Worm (Caenorhabditis elegans) whole organism, L4 larva: Measurements from ENCODE around the gene C27A2.7.

ENCODE experiments used
- F44E2.7 ChIP-seq: fragments of 200-800 bp; sonication (Bioruptor generic); IDR thresholded peaks from 2 replicates; pipeline ENCODE4 v2.1.2; 2022; ENCODE audit warnings: missing genetic modification characterization, missing compliant biosample characterization
- F49E8.2 ChIP-seq: sonication (generic microtip); optimal IDR thresholded peaks from 2 replicates; lab custom pipeline; 2016; ENCODE audit warnings: missing compliant biosample characterization, mild to moderate bottlenecking, missing genetic modification characterization, borderline replicate concordance
- Y105C5A.15 ChIP-seq: fragments of 200-800 bp; sonication (Bioruptor generic); IDR thresholded peaks from 2 replicates; pipeline ENCODE4 v1.3.6; 2022; ENCODE audit warnings: missing genetic modification characterization, missing compliant biosample characterization
- Y48G9A.11 ChIP-seq: fragments of 200-800 bp; sonication (Bioruptor generic); IDR thresholded peaks from 2 replicates; pipeline ENCODE4 v1.3.6; 2022; ENCODE audit warnings: missing genetic modification reagents, missing genetic modification characterization, missing compliant biosample characterization
- ZK337.2 ChIP-seq: fragments of 200-800 bp; sonication (Bioruptor generic); IDR thresholded peaks from 2 replicates; pipeline ENCODE4 v1.3.6; 2022; ENCODE audit warnings: missing genetic modification reagents, missing genetic modification characterization, missing compliant biosample characterization
- ZK546.5 ChIP-seq, 2 experiments: sonication (generic microtip); optimal IDR thresholded peaks; 2 replicates each; lab custom pipeline; 2017; ENCODE audit warnings: missing biosample characterization in 2 of 2, missing genetic modification characterization in 2 of 2
- arid-1 ChIP-seq: fragments of 200-800 bp; sonication (Bioruptor generic); conservative IDR thresholded peaks from 2 replicates; pipeline ENCODE4 v1.3.6; 2022; ENCODE audit warnings: missing genetic modification reagents, missing genetic modification characterization, missing compliant biosample characterization
- ceh-44 ChIP-seq: fragments of 200-800 bp; sonication (Bioruptor generic); IDR thresholded peaks from 2 replicates; pipeline ENCODE4 v1.3.6; 2022; ENCODE audit warnings: missing genetic modification reagents, missing genetic modification characterization, missing compliant biosample characterization
- daf-12 ChIP-seq: fragments of 150-350 bp; optimal IDR thresholded peaks from 2 replicates; lab custom pipeline; 2014; ENCODE audit warnings: missing biosample characterization, missing genetic modification reagents, missing genetic modification characterization
- daf-16 ChIP-seq, 3 experiments: sonication (generic microtip); optimal IDR thresholded peaks; 2 replicates each; lab custom pipeline; 2016 to 2017; ENCODE audit warnings: missing genetic modification characterization in 3 of 3, missing genetic modification reagents in 3 of 3, mild to moderate bottlenecking in 2 of 3, missing compliant biosample characterization in 2 of 3, missing biosample characterization in 1 of 3, moderate library complexity in 1 of 3
- dmd-8 ChIP-seq: fragments of 200-800 bp; sonication (Bioruptor generic); IDR thresholded peaks from 2 replicates; pipeline ENCODE4 v1.3.6; 2022; ENCODE audit warnings: missing genetic modification characterization, missing compliant biosample characterization
- dve-1 ChIP-seq: sonication (generic microtip); optimal IDR thresholded peaks from 2 replicates; lab custom pipeline; 2017; ENCODE audit warnings: antibody characterized with exemption, mild to moderate bottlenecking, missing genetic modification characterization, missing compliant biosample characterization; ENCODE audit not compliant: insufficient read depth
- fkh-10 ChIP-seq: fragments of 150-350 bp; optimal IDR thresholded peaks from 2 replicates; lab custom pipeline; 2014; ENCODE audit warnings: missing biosample characterization, missing genetic modification reagents, missing genetic modification characterization
- hif-1 ChIP-seq, 2 experiments: sonication (generic microtip); optimal IDR thresholded peaks; 2 replicates each; lab custom pipeline; 2016 to 2017; ENCODE audit warnings: missing compliant biosample characterization in 2 of 2, missing genetic modification characterization in 2 of 2, missing genetic modification reagents in 2 of 2, missing genotype in 2 of 2, mild to moderate bottlenecking in 1 of 2
- hlh-30 ChIP-seq: sonication (generic microtip); optimal IDR thresholded peaks from 2 replicates; lab custom pipeline; 2017; ENCODE audit warnings: antibody characterized with exemption, mild to moderate bottlenecking, missing genetic modification characterization, missing compliant biosample characterization; ENCODE audit not compliant: insufficient read depth
- hmg-1.1 ChIP-seq: fragments of 200-800 bp; sonication (Bioruptor generic); IDR thresholded peaks from 2 replicates; pipeline ENCODE4 v1.3.6; 2022; ENCODE audit warnings: missing genetic modification reagents, missing genetic modification characterization, missing compliant biosample characterization
- lin-15B ChIP-seq: fragments of 150-350 bp; sonication (generic microtip); optimal IDR thresholded peaks from 3 replicates; lab custom pipeline; 2014; ENCODE audit warnings: missing biosample characterization, missing genetic modification characterization
- lir-3 ChIP-seq: sonication (generic microtip); optimal IDR thresholded peaks from 2 replicates; lab custom pipeline; 2016; ENCODE audit warnings: mild to moderate bottlenecking, missing genetic modification characterization, missing compliant biosample characterization
- madf-9 ChIP-seq: fragments of 200-800 bp; sonication (Bioruptor generic); conservative IDR thresholded peaks from 2 replicates; pipeline ENCODE4 v1.3.6; 2022; ENCODE audit warnings: missing genetic modification reagents, missing genetic modification characterization, missing compliant biosample characterization
- mes-2 ChIP-seq: sonication (generic microtip); optimal IDR thresholded peaks from 2 replicates; lab custom pipeline; 2016; ENCODE audit warnings: missing genotype, mild to moderate bottlenecking, missing genetic modification characterization, missing compliant biosample characterization; ENCODE audit not compliant: poor library complexity, severe bottlenecking
- mxl-2 ChIP-seq: fragments of 200-800 bp; sonication (Bioruptor generic); conservative IDR thresholded peaks from 2 replicates; pipeline ENCODE4 v1.3.6; 2022; ENCODE audit warnings: missing genetic modification reagents, missing genetic modification characterization, missing compliant biosample characterization
- mxl-3 ChIP-seq: fragments of 200-800 bp; sonication (Bioruptor generic); optimal IDR thresholded peaks from 2 replicates; lab custom pipeline; 2018; ENCODE audit warnings: mild to moderate bottlenecking, missing genetic modification characterization, missing compliant biosample characterization
- nhr-10 ChIP-seq: fragments of 150-350 bp; optimal IDR thresholded peaks from 2 replicates; lab custom pipeline; 2014; ENCODE audit warnings: missing biosample characterization, missing genetic modification characterization
- nhr-102 ChIP-seq: sonication (generic microtip); optimal IDR thresholded peaks from 2 replicates; lab custom pipeline; 2016; ENCODE audit warnings: mild to moderate bottlenecking, missing genetic modification characterization, moderate library complexity, missing compliant biosample characterization
- nhr-25 ChIP-seq: sonication (generic microtip); optimal IDR thresholded peaks from 2 replicates; lab custom pipeline; 2017; ENCODE audit warnings: missing genetic modification characterization, mild to moderate bottlenecking, missing compliant biosample characterization, antibody characterized with exemption, moderate library complexity, borderline replicate concordance; ENCODE audit not compliant: insufficient read depth
- nhr-48 ChIP-seq: sonication (generic microtip); optimal IDR thresholded peaks from 2 replicates; lab custom pipeline; 2016; ENCODE audit warnings: mild to moderate bottlenecking, missing genetic modification characterization, missing compliant biosample characterization
- nhr-6 ChIP-seq: fragments of 150-350 bp; optimal IDR thresholded peaks from 2 replicates; lab custom pipeline; 2014; ENCODE audit warnings: missing biosample characterization, missing genetic modification characterization
- nhr-76 ChIP-seq: fragments of 150-350 bp; optimal IDR thresholded peaks from 2 replicates; lab custom pipeline; 2014; ENCODE audit warnings: missing biosample characterization, missing genetic modification characterization
- php-3 ChIP-seq: fragments of 200-800 bp; sonication (Bioruptor generic); IDR thresholded peaks from 2 replicates; pipeline ENCODE4 v1.3.6; 2022; ENCODE audit warnings: missing genetic modification reagents, missing genetic modification characterization, missing compliant biosample characterization
- pqm-1 ChIP-seq: sonication (generic microtip); optimal IDR thresholded peaks from 2 replicates; lab custom pipeline; 2017; ENCODE audit warnings: missing biosample characterization, missing genetic modification characterization
- rbr-2 ChIP-seq: sonication (generic microtip); optimal IDR thresholded peaks from 2 replicates; lab custom pipeline; 2016; ENCODE audit warnings: missing genotype, missing genetic modification characterization, missing compliant biosample characterization
- spr-3 ChIP-seq: fragments of 200-800 bp; sonication (Bioruptor generic); optimal IDR thresholded peaks from 2 replicates; lab custom pipeline; 2018; ENCODE audit warnings: mild to moderate bottlenecking, missing genetic modification characterization, missing compliant biosample characterization
- tag-97 ChIP-seq: fragments of 200-800 bp; sonication (Bioruptor generic); IDR thresholded peaks from 2 replicates; pipeline ENCODE4 v1.3.6; 2022; ENCODE audit warnings: missing genetic modification characterization, missing compliant biosample characterization
- unc-130 ChIP-seq: sonication (generic microtip); optimal IDR thresholded peaks from 2 replicates; lab custom pipeline; 2016; ENCODE audit warnings: missing genetic modification reagents, missing genetic modification characterization, missing compliant biosample characterization
- unc-62 ChIP-seq, 3 experiments: fragments of 150-350 bp in 1 of 3; sonication (generic microtip); optimal IDR thresholded peaks in 2 of 3; peaks in 1 of 3; 1 replicate in 1 of 3; 2 replicates in 2 of 3; lab custom pipeline; 2014 to 2017; ENCODE audit warnings: missing biosample characterization in 3 of 3, missing genetic modification characterization in 3 of 3, missing genetic modification reagents in 3 of 3, missing genotype in 1 of 3
- zip-2 ChIP-seq: fragments of 150-350 bp; optimal IDR thresholded peaks from 2 replicates; lab custom pipeline; 2014; ENCODE audit warnings: missing biosample characterization, missing genetic modification characterization
- ztf-11 ChIP-seq: fragments of 150-350 bp; optimal IDR thresholded peaks from 2 replicates; lab custom pipeline; 2014; ENCODE audit warnings: missing biosample characterization, missing genetic modification characterization

The C27A2.7 gene

ce11 chrII:5092362-5093281, 21.5 kb upstream of the C27A2.7 start, which contains the start of gene C04G6.2 (continued):
- no peak for TF ChIP-seq arid-1 (GFP tag; lab: Robert Waterston, UW)
- TF ChIP-seq Y105C5A.15, result no peak
- no peak for TF ChIP-seq hif-1 (tag; optimal IDR thresholded peaks at IDR 0.05; lab: Kevin White, UChicago)
- no peak for TF ChIP-seq spr-3
- TF ChIP-seq ZK337.2 (GFP tag; lab: Robert Waterston, UW), result no peak
- no peak for TF ChIP-seq madf-9 (GFP tag; lab: Robert Waterston, UW)
- peak in 1 of 2 experiments; percentile 3 for TF ChIP-seq daf-16 (GFP tag; optimal IDR thresholded peaks at IDR 0.05; lab: Kevin White, UChicago)
- TF ChIP-seq daf-16 (tag; optimal IDR thresholded peaks at IDR 0.05; lab: Kevin White, UChicago), result peak; percentile 81
- no peak for TF ChIP-seq nhr-25 (tag; lab: Kevin White, UChicago)
- TF ChIP-seq nhr-10 (tag; lab: Kevin White, UChicago), result no peak
- peak; percentile 59 for TF ChIP-seq dve-1 (tag; lab: Kevin White, UChicago)
- no peak for TF ChIP-seq F44E2.7 (GFP tag; lab: Robert Waterston, UW)
- TF ChIP-seq F49E8.2 (tag; lab: Kevin White, UChicago), result no peak
- TF ChIP-seq mxl-2 (GFP tag; lab: Robert Waterston, UW), result no peak
- no peak for TF ChIP-seq daf-12 (tag; lab: Kevin White, UChicago)
- TF ChIP-seq Y48G9A.11 (GFP tag; lab: Robert Waterston, UW), result no peak
- TF ChIP-seq hmg-1.1 (GFP tag; lab: Robert Waterston, UW), result 0 out of 2 replicates have a peak, but pooled peaks have one; percentile 38
- TF ChIP-seq ceh-44, result no peak
- no peak for TF ChIP-seq tag-97 (GFP tag; lab: Robert Waterston, UW)
- TF ChIP-seq rbr-2, result peak; percentile 40
- TF ChIP-seq lin-15B (tag; lab: Kevin White, UChicago), result no peak
- peak; percentile 71 for TF ChIP-seq mes-2 (tag; lab: Kevin White, UChicago)
- peak; percentile 36 for TF ChIP-seq mxl-3
- peak; percentile 64 for TF ChIP-seq pqm-1 (tag; lab: Kevin White, UChicago)
- no peak for TF ChIP-seq nhr-102 (tag; lab: Kevin White, UChicago)
- TF ChIP-seq nhr-6, result peak; percentile 49
- no peak for TF ChIP-seq php-3 (GFP tag; lab: Robert Waterston, UW)
- TF ChIP-seq dmd-8 (GFP tag; lab: Robert Waterston, UW), result no peak
- TF ChIP-seq ZK546.5 (tag; optimal IDR thresholded peaks at IDR 0.05; lab: Kevin White, UChicago), result no peak
- no peak for TF ChIP-seq lir-3
- TF ChIP-seq zip-2, result no peak
- peak; percentile 80 for TF ChIP-seq hlh-30 (tag; lab: Kevin White, UChicago)
- TF ChIP-seq nhr-76 (tag; lab: Kevin White, UChicago), result no peak
- TF ChIP-seq fkh-10 (GFP tag; lab: Kevin White, UChicago), result no peak
- TF ChIP-seq nhr-48, result peak; percentile 16
- no peak for TF ChIP-seq ztf-11 (tag; lab: Kevin White, UChicago)

ce11 chrII:5091640-5092243, 20.6 kb upstream of the C27A2.7 start, which contains the start of gene pld-1:
Gene pld-1, minus strand, starts transcription at chrII:5091690.
- TF ChIP-seq F49E8.2 (tag; lab: Kevin White, UChicago) (peak; percentile 53), Y48G9A.11 (GFP tag; lab: Robert Waterston, UW) (0 out of 2 replicates have a peak, but pooled peaks have one; percentile 39), unc-130 (GFP tag; lab: Kevin White, UChicago) (peak; percentile 26), unc-62 (GFP tag; optimal IDR thresholded peaks at IDR 0.05 in 1 of 2; lab: Kevin White, UChicago) (no peak), unc-62 (tag; optimal IDR thresholded peaks at IDR 0.05; lab: Kevin White, UChicago) (no peak)
